Fruit fly (Drosophila melanogaster) whole organism, embryonic: ENCODE data around the gene MED18.

Experiments
- Ada2b ChIP-seq: fragments of 200-800 bp; sonication (Bioruptor generic); IDR thresholded peaks from 2 replicates; pipeline ENCODE4 v1.3.6; 2022; ENCODE audit warnings: missing biosample characterization, missing genetic modification characterization
- Aef1 ChIP-seq: fragments of 200-800 bp; sonication (Bioruptor generic); IDR thresholded peaks from 3 replicates; pipeline ENCODE4 v1.3.6; 2022; ENCODE audit warnings: missing biosample characterization, missing genetic modification characterization
- Atf-2 ChIP-seq: fragments of 200-800 bp; sonication (Bioruptor generic); optimal IDR thresholded peaks from 2 replicates; lab custom pipeline; 2016; ENCODE audit warnings: missing biosample characterization, missing genetic modification characterization
- Bgb ChIP-seq: fragments of 200-800 bp; sonication (Bioruptor generic); IDR thresholded peaks from 2 replicates; pipeline ENCODE4 v1.3.6; 2022; ENCODE audit warnings: missing biosample characterization, missing genetic modification characterization; ENCODE audit not compliant: partially characterized antibody
- C15 ChIP-seq: fragments of 200-800 bp; sonication (Bioruptor generic); IDR thresholded peaks from 3 replicates; pipeline ENCODE4 v1.3.6; 2022; ENCODE audit warnings: missing biosample characterization, missing genetic modification characterization
- CG10267 ChIP-seq: fragments of 200-800 bp; sonication (Bioruptor generic); optimal IDR thresholded peaks from 2 replicates; lab custom pipeline; 2018; ENCODE audit warnings: missing biosample characterization, mild to moderate bottlenecking, missing genetic modification characterization, moderate library complexity
- CG10543 ChIP-seq: fragments of 200-800 bp; sonication (Bioruptor generic); optimal IDR thresholded peaks from 3 replicates; lab custom pipeline; 2017; ENCODE audit warnings: missing biosample characterization, mild to moderate bottlenecking, missing genetic modification characterization, moderate library complexity
- CG11560 ChIP-seq: fragments of 200-800 bp; sonication (Bioruptor generic); IDR thresholded peaks from 3 replicates; pipeline ENCODE4 v1.3.6; 2022; ENCODE audit warnings: missing biosample characterization, missing genetic modification characterization
- CG12299 ChIP-seq: fragments of 200-800 bp; sonication (Bioruptor generic); optimal IDR thresholded peaks from 2 replicates; lab custom pipeline; 2018; ENCODE audit warnings: missing biosample characterization, mild to moderate bottlenecking, missing genetic modification characterization
- CG14050 ChIP-seq: fragments of 200-800 bp; sonication (Bioruptor generic); IDR thresholded peaks from 3 replicates; pipeline ENCODE4 v1.3.6; 2022; ENCODE audit warnings: missing biosample characterization, missing genetic modification characterization
- CG15514 ChIP-seq: fragments of 200-800 bp; sonication (Bioruptor generic); optimal IDR thresholded peaks from 3 replicates; lab custom pipeline; 2017; ENCODE audit warnings: missing biosample characterization, missing genetic modification characterization, mild to moderate bottlenecking, moderate library complexity, missing genetic modification reagents
- CG31388 ChIP-seq: fragments of 200-800 bp; sonication (Bioruptor generic); optimal IDR thresholded peaks from 2 replicates; lab custom pipeline; 2016; ENCODE audit warnings: missing biosample characterization, missing genetic modification characterization
- CG4854 ChIP-seq: fragments of 200-800 bp; sonication (Bioruptor generic); optimal IDR thresholded peaks from 2 replicates; lab custom pipeline; 2016; ENCODE audit warnings: missing biosample characterization, missing genetic modification characterization, inconsistent platforms
- CG5245 ChIP-seq: fragments of 200-800 bp; sonication (Bioruptor generic); optimal IDR thresholded peaks from 3 replicates; lab custom pipeline; 2016; ENCODE audit warnings: missing biosample characterization, missing genetic modification characterization
- CG7556 ChIP-seq: fragments of 200-800 bp; sonication (Bioruptor generic); optimal IDR thresholded peaks from 2 replicates; lab custom pipeline; 2017; ENCODE audit warnings: missing biosample characterization, mild to moderate bottlenecking, missing genetic modification characterization
- CG7786 ChIP-seq: fragments of 200-800 bp; sonication (Bioruptor generic); optimal IDR thresholded peaks from 2 replicates; lab custom pipeline; 2016; ENCODE audit warnings: missing biosample characterization, missing genetic modification characterization
- CG7987 ChIP-seq: fragments of 200-800 bp; sonication (Bioruptor generic); optimal IDR thresholded peaks from 2 replicates; lab custom pipeline; 2018; ENCODE audit warnings: missing biosample characterization, mild to moderate bottlenecking, missing genetic modification characterization, moderate library complexity
- CG9932 ChIP-seq: fragments of 200-800 bp; sonication (Bioruptor generic); IDR thresholded peaks from 2 replicates; pipeline ENCODE4 v1.3.6; 2022; ENCODE audit warnings: missing biosample characterization, missing genetic modification characterization
- CoRest ChIP-seq: fragments of 200-800 bp; sonication (Bioruptor generic); optimal IDR thresholded peaks from 3 replicates; lab custom pipeline; 2018; ENCODE audit warnings: missing biosample characterization, mild to moderate bottlenecking, missing genetic modification characterization, moderate library complexity
- CrebB ChIP-seq: fragments of 200-800 bp; sonication (Bioruptor generic); optimal IDR thresholded peaks from 3 replicates; lab custom pipeline; 2018; ENCODE audit warnings: missing biosample characterization, mild to moderate bottlenecking, missing genetic modification characterization
- Deaf1 ChIP-seq: fragments of 200-800 bp; optimal IDR thresholded peaks from 3 replicates; lab custom pipeline; 2019; ENCODE audit warnings: missing biosample characterization, mild to moderate bottlenecking, missing genetic modification characterization, moderate library complexity
- Doc3 ChIP-seq: fragments of 200-800 bp; sonication (Bioruptor generic); IDR thresholded peaks from 3 replicates; pipeline ENCODE4 v1.3.6; 2022; ENCODE audit warnings: missing biosample characterization, missing genetic modification characterization; ENCODE audit not compliant: partially characterized antibody
- HHEX ChIP-seq: fragments of 200-800 bp; sonication (Bioruptor generic); optimal IDR thresholded peaks from 3 replicates; lab custom pipeline; 2017; ENCODE audit warnings: missing biosample characterization, mild to moderate bottlenecking, missing genetic modification characterization, missing genetic modification reagents
- Hr78 ChIP-seq, 2 experiments: fragments of 200-800 bp in 1 of 2; fragments of >200 bp in 1 of 2; sonication (Bioruptor generic) in 1 of 2; optimal IDR thresholded peaks; 2 replicates each; lab custom pipeline; 2017 to 2019; ENCODE audit warnings: missing biosample characterization in 2 of 2, missing genetic modification characterization in 2 of 2, mild to moderate bottlenecking in 1 of 2, moderate library complexity in 1 of 2
- Jarid2 ChIP-seq: fragments of 200-800 bp; sonication (Bioruptor generic); optimal IDR thresholded peaks from 3 replicates; lab custom pipeline; 2017; ENCODE audit warnings: mild to moderate bottlenecking, missing biosample characterization, missing genetic modification reagents, missing genetic modification characterization
- Lhr ChIP-seq: fragments of 200-800 bp; sonication (Bioruptor generic); optimal IDR thresholded peaks from 3 replicates; lab custom pipeline; 2017; ENCODE audit warnings: mild to moderate bottlenecking, missing biosample characterization, missing genetic modification reagents, missing genetic modification characterization
- Rfx ChIP-seq: fragments of 200-800 bp; sonication (Bioruptor generic); IDR thresholded peaks from 2 replicates; pipeline ENCODE4 v1.3.6; 2022; ENCODE audit warnings: missing biosample characterization, missing genetic modification characterization
- Sin3A ChIP-seq: fragments of >200 bp; optimal IDR thresholded peaks from 2 replicates; lab custom pipeline; 2018
- Spps ChIP-seq: fragments of 200-800 bp; sonication (Bioruptor generic); optimal IDR thresholded peaks from 2 replicates; lab custom pipeline; 2018; ENCODE audit warnings: missing biosample characterization, mild to moderate bottlenecking, missing genetic modification characterization
- Ssrp ChIP-seq: fragments of 200-800 bp; sonication (Bioruptor generic); optimal IDR thresholded peaks from 2 replicates; lab custom pipeline; 2018; ENCODE audit warnings: missing biosample characterization, mild to moderate bottlenecking, missing genetic modification characterization, moderate library complexity
- Xbp1 ChIP-seq: fragments of 200-800 bp; sonication (Bioruptor generic); optimal IDR thresholded peaks from 3 replicates; lab custom pipeline; 2016; ENCODE audit warnings: missing biosample characterization, mild to moderate bottlenecking, missing genetic modification characterization
- al ChIP-seq: fragments of 200-800 bp; sonication (Bioruptor generic); IDR thresholded peaks from 2 replicates; pipeline ENCODE4 v1.3.6; 2022; ENCODE audit warnings: missing biosample characterization, missing genetic modification characterization
- bbx ChIP-seq: fragments of 200-800 bp; sonication (Bioruptor generic); IDR thresholded peaks from 2 replicates; pipeline ENCODE4 v1.3.6; 2022; ENCODE audit warnings: missing biosample characterization, missing genetic modification characterization; ENCODE audit not compliant: partially characterized antibody
- bowl ChIP-seq: fragments of 200-800 bp; sonication (Bioruptor generic); IDR thresholded peaks from 2 replicates; pipeline ENCODE4 v1.3.6; 2022; ENCODE audit warnings: missing biosample characterization, missing genetic modification characterization
- chif ChIP-seq, 2 experiments: fragments of 200-800 bp; sonication (Bioruptor generic); optimal IDR thresholded peaks; 3 replicates each; lab custom pipeline; 2016; ENCODE audit warnings: missing biosample characterization in 2 of 2, missing genetic modification characterization in 2 of 2
- dati ChIP-seq: fragments of 200-800 bp; sonication (Bioruptor generic); IDR thresholded peaks from 2 replicates; pipeline ENCODE4 v1.3.6; 2022; ENCODE audit warnings: missing biosample characterization, missing genetic modification characterization
- esg ChIP-seq: fragments of 200-800 bp; sonication (Bioruptor generic); conservative IDR thresholded peaks from 2 replicates; pipeline ENCODE4 v1.3.6; 2022; ENCODE audit warnings: missing biosample characterization, missing genetic modification characterization
- exex ChIP-seq: fragments of 200-800 bp; sonication (Bioruptor generic); optimal IDR thresholded peaks from 4 replicates; lab custom pipeline; 2018; ENCODE audit warnings: missing biosample characterization, mild to moderate bottlenecking, missing genetic modification characterization, moderate library complexity
- her ChIP-seq: fragments of 200-800 bp; sonication (Bioruptor generic); optimal IDR thresholded peaks from 2 replicates; lab custom pipeline; 2016; ENCODE audit warnings: missing biosample characterization, missing genetic modification characterization
- ken ChIP-seq: fragments of 200-800 bp; sonication (Bioruptor generic); IDR thresholded peaks from 3 replicates; pipeline ENCODE4 v1.3.6; 2022; ENCODE audit warnings: missing biosample characterization, missing genetic modification characterization
- lola ChIP-seq, 3 experiments: fragments of >200 bp in 2 of 3; fragments of 200-800 bp in 1 of 3; sonication (Bioruptor generic) in 1 of 3; optimal IDR thresholded peaks; 2 replicates each; lab custom pipeline; 2017 to 2019; ENCODE audit warnings: missing biosample characterization in 3 of 3, missing genetic modification characterization in 3 of 3, mild to moderate bottlenecking in 1 of 3, moderate library complexity in 1 of 3
- maf-S ChIP-seq: fragments of 200-800 bp; sonication (Bioruptor generic); optimal IDR thresholded peaks from 2 replicates; lab custom pipeline; 2016; ENCODE audit warnings: missing biosample characterization, missing genetic modification characterization
- mirr ChIP-seq: fragments of 200-800 bp; sonication (Bioruptor generic); optimal IDR thresholded peaks from 3 replicates; lab custom pipeline; 2018; ENCODE audit warnings: missing biosample characterization, mild to moderate bottlenecking, missing genetic modification characterization
- pum ChIP-seq: fragments of 200-800 bp; sonication (Bioruptor generic); optimal IDR thresholded peaks from 2 replicates; lab custom pipeline; 2016; ENCODE audit warnings: missing biosample characterization, missing genetic modification characterization
- rib ChIP-seq: fragments of 200-800 bp; sonication (Bioruptor generic); IDR thresholded peaks from 2 replicates; pipeline ENCODE4 v1.3.6; 2022; ENCODE audit warnings: missing biosample characterization, missing genetic modification characterization
- tna ChIP-seq: fragments of 200-800 bp; sonication (Bioruptor generic); IDR thresholded peaks from 2 replicates; pipeline ENCODE4 v1.3.6; 2022; ENCODE audit warnings: missing biosample characterization, missing genetic modification characterization; ENCODE audit not compliant: partially characterized antibody
- unpg ChIP-seq: fragments of 200-800 bp; sonication (Bioruptor generic); optimal IDR thresholded peaks from 3 replicates; lab custom pipeline; 2018; ENCODE audit warnings: missing biosample characterization, mild to moderate bottlenecking, missing genetic modification characterization, moderate library complexity
- vnd ChIP-seq: fragments of 200-800 bp; sonication (Bioruptor generic); IDR thresholded peaks from 3 replicates; pipeline ENCODE4 v1.3.6; 2022; ENCODE audit warnings: missing biosample characterization, missing genetic modification characterization; ENCODE audit not compliant: partially characterized antibody
- wor ChIP-seq: fragments of 200-800 bp; sonication (Bioruptor generic); IDR thresholded peaks from 2 replicates; pipeline ENCODE4 v1.3.6; 2022; ENCODE audit warnings: missing biosample characterization, missing genetic modification characterization

MED18 gene

DNA sequence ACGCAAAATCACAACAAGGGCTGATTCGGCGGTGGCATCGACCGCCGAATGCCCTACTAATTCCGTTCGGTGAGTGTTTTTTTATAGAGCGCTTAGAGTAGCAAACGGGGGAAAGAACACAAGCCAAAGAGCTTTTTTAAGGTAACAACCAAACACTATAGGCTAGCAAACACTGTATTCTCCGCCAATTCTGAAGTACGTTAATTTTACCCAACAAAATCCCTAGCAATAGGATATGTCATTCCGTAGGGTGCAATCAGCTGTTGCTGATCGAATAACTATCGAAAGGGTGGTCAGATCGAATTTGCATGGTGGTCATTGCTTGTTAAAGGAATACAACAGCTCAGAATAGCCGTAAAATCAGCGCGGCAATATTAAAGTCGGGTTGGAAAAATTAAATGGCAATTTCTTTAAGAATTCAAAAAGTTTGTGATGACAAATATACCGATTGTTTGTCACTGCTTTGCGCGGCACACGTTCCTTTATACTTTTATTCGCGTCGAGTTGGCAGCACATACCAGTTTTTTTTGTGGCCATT lies 42.1 kb downstream of the MED18 start, which contains the start of gene mip130 (continued):
- TF ChIP-seq Jarid2 (GFP tag; lab: Kevin White, UChicago): no peak
- TF ChIP-seq unpg (GFP tag; lab: Kevin White, UChicago): peak; percentile 33
- TF ChIP-seq chif (GFP tag; optimal IDR thresholded peaks at IDR 0.05; lab: Kevin White, UChicago): peak in 1 of 2 experiments; percentile 4
- peak; percentile 48 for TF ChIP-seq Ssrp (tag; lab: Kevin White, UChicago)
- no peak for TF ChIP-seq ken (GFP tag; lab: Robert Waterston, UW)
- peak; percentile 56 for TF ChIP-seq Doc3 (GFP tag; lab: Robert Waterston, UW)
- TF ChIP-seq CG7556: peak; percentile 51
- TF ChIP-seq rib: peak; percentile 36; the same call in 1 of the 2 replicates
- TF ChIP-seq CG31388 (GFP tag; lab: Kevin White, UChicago): no peak
- TF ChIP-seq CrebB (tag; lab: Kevin White, UChicago): no peak
- TF ChIP-seq Bgb (GFP tag; lab: Robert Waterston, UW): peak; percentile 68
- TF ChIP-seq CG15514 (GFP tag; lab: Kevin White, UChicago): no peak
- no peak for TF ChIP-seq Spps (tag; lab: Kevin White, UChicago)
- 0 out of 2 replicates have a peak, but pooled peaks have one; percentile 34 for TF ChIP-seq al
- peak; percentile 58 for TF ChIP-seq Sin3A (lab: Kevin White, UChicago)
- TF ChIP-seq CG14050 (GFP tag; lab: Robert Waterston, UW): 0 out of 3 replicates have a peak, but pooled peaks have one; percentile 27
- peak; percentile 60 for TF ChIP-seq CG10543
- TF ChIP-seq dati: no peak
- peak; percentile 72 for TF ChIP-seq CG11560 (tag; lab: Robert Waterston, UW)
- peak; percentile 50 for TF ChIP-seq esg (GFP tag; lab: Robert Waterston, UW)
- peak; percentile 53; the same call in 1 of the 2 replicates for TF ChIP-seq bbx
- no peak for TF ChIP-seq maf-S (GFP tag; lab: Kevin White, UChicago)
- no peak for TF ChIP-seq Ada2b (GFP tag; lab: Robert Waterston, UW)
- TF ChIP-seq CG7786: no peak
- no peak for TF ChIP-seq CG4854 (GFP tag; lab: Kevin White, UChicago)
- peak; percentile 52; the same call in 2 of the 3 replicates for TF ChIP-seq Aef1 (GFP tag; lab: Robert Waterston, UW)
- peak; percentile 67; the same call in 2 of the 3 replicates for TF ChIP-seq vnd (GFP tag; lab: Robert Waterston, UW)
- TF ChIP-seq Rfx (GFP tag; lab: Robert Waterston, UW): peak; percentile 38
- TF ChIP-seq CG12299 (tag; lab: Kevin White, UChicago): peak; percentile 51
- TF ChIP-seq Deaf1 (tag; lab: Kevin White, UChicago): peak; percentile 15
- no peak for TF ChIP-seq Hr78 (GFP tag; optimal IDR thresholded peaks at IDR 0.05; lab: Kevin White, UChicago)
- no peak for TF ChIP-seq C15 (GFP tag; lab: Robert Waterston, UW)
- TF ChIP-seq mirr (GFP tag; lab: Kevin White, UChicago): peak; percentile 36
- TF ChIP-seq bowl: no peak
- TF ChIP-seq CG9932 (GFP tag; lab: Robert Waterston, UW): peak; percentile 72
- TF ChIP-seq tna: 0 out of 2 replicates have a peak, but pooled peaks have one; percentile 18
- no peak for TF ChIP-seq pum (GFP tag; lab: Kevin White, UChicago)
- no peak for TF ChIP-seq her
- no peak for TF ChIP-seq wor (GFP tag; lab: Robert Waterston, UW)
- peak; percentile 50 for TF ChIP-seq HHEX
- TF ChIP-seq CG10267 (tag; lab: Kevin White, UChicago): peak; percentile 25
- no peak for TF ChIP-seq exex (tag; lab: Kevin White, UChicago)
- peak in 1 of 3 experiments; percentile 18 for TF ChIP-seq lola (GFP tag; optimal IDR thresholded peaks at IDR 0.05; lab: Kevin White, UChicago)
- no peak for TF ChIP-seq Atf-2
- TF ChIP-seq CoRest (tag; lab: Kevin White, UChicago): peak; percentile 64
- no peak for TF ChIP-seq CG7987 (GFP tag; lab: Kevin White, UChicago)
- TF ChIP-seq Lhr (GFP tag; lab: Kevin White, UChicago): no peak
- peak; percentile 25 for TF ChIP-seq Xbp1 (GFP tag; lab: Kevin White, UChicago)
- no peak for TF ChIP-seq CG5245 (GFP tag; lab: Kevin White, UChicago)
